Worm (Caenorhabditis elegans): ENCODE results near the gene pgp-10.

DNA sequence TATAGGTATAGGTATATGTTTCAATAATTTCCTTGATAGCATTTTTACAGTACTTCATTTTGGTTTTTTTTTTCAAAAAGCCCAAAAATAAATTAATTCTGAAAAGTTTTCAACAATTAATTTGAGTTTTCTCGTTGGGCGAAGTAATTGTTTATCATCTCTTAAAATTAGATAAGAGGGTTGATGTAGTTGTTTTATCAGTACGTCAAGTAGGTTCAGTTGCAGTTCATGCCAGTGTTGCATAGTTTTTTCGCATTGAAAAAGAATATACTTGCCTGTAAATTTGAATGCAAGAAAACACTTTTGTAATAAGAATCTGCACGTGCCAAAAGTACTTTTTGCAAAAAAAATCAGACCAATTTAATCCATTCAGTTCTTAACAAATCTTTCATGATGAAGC lies 33.7 kb upstream of the pgp-10 start:
- TF ChIP-seq scrt-1 (GFP tag; IDR thresholded peaks at IDR 0.05): no peak
- no peak for TF ChIP-seq ama-1 (optimal IDR thresholded peaks at IDR 0.05)
- TF ChIP-seq ets-7 (tag; optimal IDR thresholded peaks at IDR 0.05): no peak

All from whole organism, early embryonic.